Fruit fly (Drosophila melanogaster) whole organism, embryonic: Measurements from ENCODE around the gene Fancl.

Experiments
- CG10147 ChIP-seq: fragments of 200-800 bp; sonication (Bioruptor generic); optimal IDR thresholded peaks from 2 replicates; lab custom pipeline; 2019; ENCODE audit warnings: missing biosample characterization, mild to moderate bottlenecking, missing genetic modification characterization, moderate library complexity
- Hsf ChIP-seq: fragments of 200-800 bp; sonication (Bioruptor generic); optimal IDR thresholded peaks from 3 replicates; lab custom pipeline; 2016; ENCODE audit warnings: missing biosample characterization, missing genetic modification characterization
- Stat92E ChIP-seq, 3 experiments: fragments of >200 bp in 2 of 3; fragments of 200-800 bp in 1 of 3; sonication (Bioruptor generic) in 1 of 3; optimal IDR thresholded peaks; 2 replicates each; lab custom pipeline; 2017 to 2019; ENCODE audit warnings: missing biosample characterization in 3 of 3, missing genetic modification characterization in 3 of 3, mild to moderate bottlenecking in 1 of 3, moderate library complexity in 1 of 3
- chinmo ChIP-seq: fragments of 200-800 bp; sonication (Bioruptor generic); IDR thresholded peaks from 4 replicates; pipeline ENCODE4 v1.3.6; 2022; ENCODE audit warnings: missing biosample characterization, missing genetic modification characterization; ENCODE audit not compliant: partially characterized antibody
- hkb ChIP-seq, 2 experiments: fragments of 200-800 bp in 1 of 2; fragments of >200 bp in 1 of 2; sonication (Bioruptor generic) in 1 of 2; IDR thresholded peaks in 1 of 2; optimal IDR thresholded peaks in 1 of 2; 2 replicates each; pipeline versions ENCODE4 v1.3.6 to Lab custom; 2017 to 2022; ENCODE audit warnings: missing biosample characterization in 1 of 2, missing genetic modification characterization in 1 of 2
- hth ChIP-seq: fragments of >200 bp; optimal IDR thresholded peaks from 2 replicates; lab custom pipeline; 2017; ENCODE audit warnings: inconsistent platforms

DNA sequence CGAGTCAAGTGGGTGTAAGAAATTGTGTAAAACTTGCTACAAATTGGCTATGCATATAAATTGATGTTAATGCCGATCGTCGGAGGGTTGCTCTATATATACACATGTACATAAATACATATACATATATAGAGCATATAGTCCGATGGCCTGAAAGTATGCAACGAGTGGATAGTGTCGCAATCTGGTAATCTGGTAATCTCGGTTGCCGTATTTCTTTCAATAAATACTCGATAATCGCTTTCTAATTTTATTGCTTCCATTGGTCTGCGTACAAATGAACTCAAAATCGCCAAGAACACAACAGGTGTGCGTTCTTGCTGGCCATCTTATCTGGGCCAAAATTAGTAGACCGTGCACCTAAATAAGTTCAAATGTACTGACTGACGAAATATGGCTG lies 6.7 kb upstream of the Fancl start:
- no peak for TF ChIP-seq CG10147 (GFP tag; lab: Kevin White, UChicago)
- TF ChIP-seq Stat92E (GFP tag; optimal IDR thresholded peaks at IDR 0.05; lab: Kevin White, UChicago): no peak
- no peak for TF ChIP-seq hth (lab: Kevin White, UChicago)
- TF ChIP-seq Hsf (GFP tag; lab: Kevin White, UChicago): no peak
- no peak for TF ChIP-seq hkb (optimal IDR thresholded peaks at IDR 0.05; lab: Kevin White, UChicago)
- TF ChIP-seq hkb (GFP tag; IDR thresholded peaks at IDR 0.05; lab: Robert Waterston, UW): no peak
- TF ChIP-seq chinmo (GFP tag; lab: Robert Waterston, UW): no peak
